Worm (Caenorhabditis elegans) whole organism, L4 larva: ENCODE results near the gene F41H10.3.
A peak's percentile ranks its signal among the peaks of the same experiment; 100 is the strongest.

Experiments used
- F10B5.3 ChIP-seq: sonication (generic microtip); optimal IDR thresholded peaks from 2 replicates; lab custom pipeline; 2016; ENCODE audit warnings: mild to moderate bottlenecking, missing genetic modification characterization, missing compliant biosample characterization
- F37D6.2 ChIP-seq: sonication (generic microtip); optimal IDR thresholded peaks from 2 replicates; lab custom pipeline; 2016; ENCODE audit warnings: mild to moderate bottlenecking, missing genetic modification characterization, missing compliant biosample characterization
- F49E8.2 ChIP-seq: sonication (generic microtip); optimal IDR thresholded peaks from 2 replicates; lab custom pipeline; 2016; ENCODE audit warnings: missing compliant biosample characterization, mild to moderate bottlenecking, missing genetic modification characterization, borderline replicate concordance
- T20F7.1 ChIP-seq: fragments of 200-800 bp; sonication (Bioruptor generic); optimal IDR thresholded peaks from 2 replicates; lab custom pipeline; 2018; ENCODE audit warnings: mild to moderate bottlenecking, missing genetic modification characterization, missing compliant biosample characterization
- Y105C5A.15 ChIP-seq: fragments of 200-800 bp; sonication (Bioruptor generic); IDR thresholded peaks from 2 replicates; pipeline ENCODE4 v1.3.6; 2022; ENCODE audit warnings: missing genetic modification characterization, missing compliant biosample characterization
- Y75B8A.6 ChIP-seq: fragments of 200-800 bp; sonication (Bioruptor generic); IDR thresholded peaks from 2 replicates; pipeline ENCODE4 v1.3.6; 2022; ENCODE audit warnings: missing genetic modification reagents, missing genetic modification characterization, missing compliant biosample characterization
- ZK337.2 ChIP-seq: fragments of 200-800 bp; sonication (Bioruptor generic); IDR thresholded peaks from 2 replicates; pipeline ENCODE4 v1.3.6; 2022; ENCODE audit warnings: missing genetic modification reagents, missing genetic modification characterization, missing compliant biosample characterization
- aly-2 ChIP-seq: sonication (generic microtip); optimal IDR thresholded peaks from 2 replicates; lab custom pipeline; 2018; ENCODE audit warnings: missing biosample characterization, missing genetic modification characterization
- ama-1 ChIP-seq: fragments of 150-350 bp; optimal IDR thresholded peaks from 2 replicates; lab custom pipeline; 2014; ENCODE audit warnings: inconsistent platforms, mixed read lengths
- ceh-28 ChIP-seq: fragments of 150-350 bp; optimal IDR thresholded peaks from 2 replicates; lab custom pipeline; 2014; ENCODE audit warnings: missing biosample characterization, missing genetic modification reagents, missing genetic modification characterization
- ceh-32 ChIP-seq: sonication (generic microtip); optimal IDR thresholded peaks from 2 replicates; lab custom pipeline; 2016; ENCODE audit warnings: mild to moderate bottlenecking, missing genetic modification characterization, missing compliant biosample characterization; ENCODE audit not compliant: poor library complexity
- ceh-44 ChIP-seq: fragments of 200-800 bp; sonication (Bioruptor generic); IDR thresholded peaks from 2 replicates; pipeline ENCODE4 v1.3.6; 2022; ENCODE audit warnings: missing genetic modification reagents, missing genetic modification characterization, missing compliant biosample characterization
- ceh-62 ChIP-seq: sonication (generic microtip); optimal IDR thresholded peaks from 2 replicates; lab custom pipeline; 2017; ENCODE audit warnings: missing biosample characterization, missing genetic modification characterization
- ctbp-1 ChIP-seq: fragments of 200-800 bp; sonication (Bioruptor generic); IDR thresholded peaks from 2 replicates; pipeline ENCODE4 v1.3.6; 2022; ENCODE audit warnings: missing genetic modification reagents, missing genetic modification characterization, missing compliant biosample characterization
- daf-16 ChIP-seq, 3 experiments: sonication (generic microtip); optimal IDR thresholded peaks; 2 replicates each; lab custom pipeline; 2016 to 2017; ENCODE audit warnings: missing genetic modification characterization in 3 of 3, missing genetic modification reagents in 3 of 3, mild to moderate bottlenecking in 2 of 3, missing compliant biosample characterization in 2 of 3, missing biosample characterization in 1 of 3, moderate library complexity in 1 of 3
- dmd-6 ChIP-seq: fragments of 200-800 bp; sonication (Bioruptor generic); IDR thresholded peaks from 2 replicates; pipeline ENCODE4 v1.3.6; 2022; ENCODE audit warnings: missing genetic modification reagents, missing genetic modification characterization, missing compliant biosample characterization
- dpl-1 ChIP-seq: fragments of 150-350 bp; optimal IDR thresholded peaks from 2 replicates; lab custom pipeline; 2014; ENCODE audit warnings: missing biosample characterization, missing genetic modification reagents, missing genetic modification characterization
- duxl-1 ChIP-seq: sonication (generic microtip); optimal IDR thresholded peaks from 2 replicates; lab custom pipeline; 2016; ENCODE audit warnings: mild to moderate bottlenecking, missing genetic modification characterization, moderate library complexity, missing compliant biosample characterization; ENCODE audit not compliant: poor library complexity
- dve-1 ChIP-seq: sonication (generic microtip); optimal IDR thresholded peaks from 2 replicates; lab custom pipeline; 2017; ENCODE audit warnings: antibody characterized with exemption, mild to moderate bottlenecking, missing genetic modification characterization, missing compliant biosample characterization; ENCODE audit not compliant: insufficient read depth
- fkh-10 ChIP-seq: fragments of 150-350 bp; optimal IDR thresholded peaks from 2 replicates; lab custom pipeline; 2014; ENCODE audit warnings: missing biosample characterization, missing genetic modification reagents, missing genetic modification characterization
- gei-8 ChIP-seq: fragments of 200-800 bp; sonication (Bioruptor generic); optimal IDR thresholded peaks from 2 replicates; lab custom pipeline; 2018; ENCODE audit warnings: mild to moderate bottlenecking, missing genetic modification characterization, missing compliant biosample characterization
- hif-1 ChIP-seq, 2 experiments: sonication (generic microtip); optimal IDR thresholded peaks; 2 replicates each; lab custom pipeline; 2016 to 2017; ENCODE audit warnings: missing compliant biosample characterization in 2 of 2, missing genetic modification characterization in 2 of 2, missing genetic modification reagents in 2 of 2, missing genotype in 2 of 2, mild to moderate bottlenecking in 1 of 2
- hlh-11 ChIP-seq: fragments of 200-800 bp; sonication (Bioruptor generic); optimal IDR thresholded peaks from 2 replicates; lab custom pipeline; 2018; ENCODE audit warnings: mild to moderate bottlenecking, missing genetic modification characterization, missing compliant biosample characterization
- hlh-30 ChIP-seq: sonication (generic microtip); optimal IDR thresholded peaks from 2 replicates; lab custom pipeline; 2017; ENCODE audit warnings: antibody characterized with exemption, mild to moderate bottlenecking, missing genetic modification characterization, missing compliant biosample characterization; ENCODE audit not compliant: insufficient read depth
- hmg-1.1 ChIP-seq: fragments of 200-800 bp; sonication (Bioruptor generic); IDR thresholded peaks from 2 replicates; pipeline ENCODE4 v1.3.6; 2022; ENCODE audit warnings: missing genetic modification reagents, missing genetic modification characterization, missing compliant biosample characterization
- lin-1 ChIP-seq: fragments of 200-800 bp; sonication (Bioruptor generic); IDR thresholded peaks from 2 replicates; pipeline ENCODE4 v1.3.6; 2022; ENCODE audit warnings: missing genetic modification reagents, missing genetic modification characterization, missing compliant biosample characterization
- lin-13 ChIP-seq: fragments of 150-350 bp; optimal IDR thresholded peaks from 2 replicates; lab custom pipeline; 2014; ENCODE audit warnings: missing biosample characterization, missing genetic modification reagents, missing genetic modification characterization
- lin-29 ChIP-seq: fragments of 200-800 bp; sonication (Bioruptor generic); IDR thresholded peaks from 2 replicates; pipeline ENCODE4 v1.3.6; 2022; ENCODE audit warnings: missing genetic modification reagents, missing genetic modification characterization, missing compliant biosample characterization
- lin-38 ChIP-seq: fragments of 200-800 bp; sonication (Bioruptor generic); IDR thresholded peaks from 2 replicates; pipeline ENCODE4 v1.3.6; 2022; ENCODE audit warnings: missing genetic modification reagents, missing genetic modification characterization, missing compliant biosample characterization
- lin-39 ChIP-seq: fragments of 150-350 bp; optimal IDR thresholded peaks from 2 replicates; lab custom pipeline; 2014; ENCODE audit warnings: missing biosample characterization, missing genetic modification reagents, missing genetic modification characterization
- lsy-2 ChIP-seq, 2 experiments: fragments of 150-350 bp in 1 of 2; sonication (generic microtip) in 1 of 2; optimal IDR thresholded peaks; 2 replicates each; lab custom pipeline; 2014 to 2017; ENCODE audit warnings: missing biosample characterization in 2 of 2, missing genetic modification characterization in 2 of 2
- madf-5 ChIP-seq, 2 experiments: fragments of 200-800 bp; sonication (Bioruptor generic); IDR thresholded peaks; 2 replicates each; pipeline ENCODE4 v1.3.6; 2022; ENCODE audit warnings: missing compliant biosample characterization in 2 of 2, missing genetic modification characterization in 2 of 2
- mdt-29 ChIP-seq: fragments of 200-800 bp; sonication (Bioruptor generic); IDR thresholded peaks from 2 replicates; pipeline ENCODE4 v1.3.6; 2022; ENCODE audit warnings: missing genetic modification reagents, missing genetic modification characterization, missing compliant biosample characterization
- mep-1 ChIP-seq: fragments of 150-350 bp; sonication (generic microtip); optimal IDR thresholded peaks from 3 replicates; lab custom pipeline; 2014; ENCODE audit warnings: missing biosample characterization, missing genetic modification characterization
- mes-2 ChIP-seq: sonication (generic microtip); optimal IDR thresholded peaks from 2 replicates; lab custom pipeline; 2016; ENCODE audit warnings: missing genotype, mild to moderate bottlenecking, missing genetic modification characterization, missing compliant biosample characterization; ENCODE audit not compliant: poor library complexity, severe bottlenecking
- nhr-102 ChIP-seq: sonication (generic microtip); optimal IDR thresholded peaks from 2 replicates; lab custom pipeline; 2016; ENCODE audit warnings: mild to moderate bottlenecking, missing genetic modification characterization, moderate library complexity, missing compliant biosample characterization
- nhr-111 ChIP-seq: fragments of 200-800 bp; sonication (Bioruptor generic); optimal IDR thresholded peaks from 2 replicates; lab custom pipeline; 2018; ENCODE audit warnings: mild to moderate bottlenecking, missing genetic modification characterization, missing compliant biosample characterization
- nhr-28 ChIP-seq: fragments of 150-350 bp; optimal IDR thresholded peaks from 2 replicates; lab custom pipeline; 2014; ENCODE audit warnings: missing biosample characterization, missing genetic modification characterization
- nhr-48 ChIP-seq: sonication (generic microtip); optimal IDR thresholded peaks from 2 replicates; lab custom pipeline; 2016; ENCODE audit warnings: mild to moderate bottlenecking, missing genetic modification characterization, missing compliant biosample characterization
- nhr-6 ChIP-seq: fragments of 150-350 bp; optimal IDR thresholded peaks from 2 replicates; lab custom pipeline; 2014; ENCODE audit warnings: missing biosample characterization, missing genetic modification characterization
- nhr-77 ChIP-seq: fragments of 150-350 bp; optimal IDR thresholded peaks from 2 replicates; lab custom pipeline; 2014; ENCODE audit warnings: missing biosample characterization, missing genetic modification characterization
- pha-4 ChIP-seq, 2 experiments: fragments of 150-350 bp in 1 of 2; fragments of 200-800 bp in 1 of 2; sonication (Bioruptor generic) in 1 of 2; IDR thresholded peaks in 1 of 2; optimal IDR thresholded peaks in 1 of 2; 2 replicates each; pipeline versions ENCODE4 v1.3.6 to Lab custom; 2014 to 2022; ENCODE audit warnings: missing genetic modification characterization in 2 of 2, missing genetic modification reagents in 2 of 2, missing biosample characterization in 1 of 2, missing compliant biosample characterization in 1 of 2
- php-3 ChIP-seq: fragments of 200-800 bp; sonication (Bioruptor generic); IDR thresholded peaks from 2 replicates; pipeline ENCODE4 v1.3.6; 2022; ENCODE audit warnings: missing genetic modification reagents, missing genetic modification characterization, missing compliant biosample characterization
- pqm-1 ChIP-seq: sonication (generic microtip); optimal IDR thresholded peaks from 2 replicates; lab custom pipeline; 2017; ENCODE audit warnings: missing biosample characterization, missing genetic modification characterization
- saeg-2 ChIP-seq: fragments of 200-800 bp; sonication (Bioruptor generic); IDR thresholded peaks from 2 replicates; pipeline ENCODE4 v1.3.6; 2022; ENCODE audit warnings: missing genetic modification reagents, missing genetic modification characterization, missing compliant biosample characterization
- spr-1 ChIP-seq: sonication (generic microtip); optimal IDR thresholded peaks from 2 replicates; lab custom pipeline; 2016; ENCODE audit warnings: mild to moderate bottlenecking, missing genetic modification characterization, missing compliant biosample characterization
- spr-3 ChIP-seq: fragments of 200-800 bp; sonication (Bioruptor generic); optimal IDR thresholded peaks from 2 replicates; lab custom pipeline; 2018; ENCODE audit warnings: mild to moderate bottlenecking, missing genetic modification characterization, missing compliant biosample characterization

Gene F41H10.3

DNA sequence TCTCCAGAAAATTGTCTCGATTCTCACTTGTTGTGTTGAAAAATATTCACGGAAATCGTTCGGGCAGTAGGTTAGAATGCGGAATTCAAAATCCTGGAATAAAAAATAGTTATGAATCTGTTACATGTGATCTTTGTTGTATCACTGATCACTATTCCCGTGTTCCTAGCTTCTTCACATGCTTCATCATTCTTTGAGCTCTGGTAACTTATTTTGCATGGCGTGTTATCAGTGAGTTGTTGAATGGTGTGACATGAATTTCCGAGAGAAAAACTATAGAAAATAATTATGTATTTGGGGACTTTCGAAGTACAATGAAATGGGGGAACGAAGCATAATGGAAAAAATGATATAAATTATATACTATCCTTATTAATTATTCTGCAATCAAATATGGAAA, 24.0 kb downstream of the F41H10.3 start:
- peak; percentile 56 for TF ChIP-seq dmd-6 (GFP tag; lab: Robert Waterston, UW)
- TF ChIP-seq mdt-29 (GFP tag; lab: Robert Waterston, UW): peak; percentile 63
- no peak for TF ChIP-seq hmg-1.1
- peak; percentile 39 for TF ChIP-seq hlh-11 (tag; lab: Kevin White, UChicago)
- TF ChIP-seq nhr-48 (tag; lab: Kevin White, UChicago): no peak
- TF ChIP-seq pha-4 (GFP tag; IDR thresholded peaks at IDR 0.05; lab: Robert Waterston, UW): 0 out of 2 replicates have a peak, but pooled peaks have one; percentile 17
- no peak for TF ChIP-seq pha-4 (tag; optimal IDR thresholded peaks at IDR 0.05; lab: Kevin White, UChicago)
- TF ChIP-seq ceh-44 (GFP tag; lab: Robert Waterston, UW): no peak
- TF ChIP-seq mes-2 (tag; lab: Kevin White, UChicago): peak; percentile 16
- no peak for TF ChIP-seq gei-8 (GFP tag; lab: Kevin White, UChicago)
- TF ChIP-seq lin-39 (tag; lab: Kevin White, UChicago): no peak
- no peak for TF ChIP-seq fkh-10 (GFP tag; lab: Kevin White, UChicago)
- TF ChIP-seq ama-1 (lab: Kevin White, UChicago): peak; percentile 53
- TF ChIP-seq pqm-1 (tag; lab: Kevin White, UChicago): peak; percentile 22
- TF ChIP-seq lin-38: peak; percentile 34; the same call in 1 of the 2 replicates
- TF ChIP-seq nhr-28 (tag; lab: Kevin White, UChicago): peak; percentile 39
- TF ChIP-seq nhr-6 (tag; lab: Kevin White, UChicago): no peak
- TF ChIP-seq hif-1 (tag; optimal IDR thresholded peaks at IDR 0.05; lab: Kevin White, UChicago): no peak
- TF ChIP-seq nhr-77 (tag; lab: Kevin White, UChicago): peak; percentile 22
- TF ChIP-seq saeg-2 (GFP tag; lab: Robert Waterston, UW): no peak
- peak; percentile 62 for TF ChIP-seq hlh-30 (tag; lab: Kevin White, UChicago)
- no peak for TF ChIP-seq ceh-62 (tag; lab: Kevin White, UChicago)
- TF ChIP-seq Y75B8A.6 (GFP tag; lab: Robert Waterston, UW): no peak
- peak; percentile 31 for TF ChIP-seq duxl-1
- TF ChIP-seq mep-1 (tag; lab: Kevin White, UChicago): peak; percentile 21
- no peak for TF ChIP-seq ceh-32
- TF ChIP-seq lsy-2 (tag; optimal IDR thresholded peaks at IDR 0.05; lab: Kevin White, UChicago): no peak
- no peak for TF ChIP-seq lin-1 (GFP tag; lab: Robert Waterston, UW)
- TF ChIP-seq daf-16 (GFP tag; optimal IDR thresholded peaks at IDR 0.05; lab: Kevin White, UChicago): no peak
- peak; percentile 76 for TF ChIP-seq daf-16 (tag; optimal IDR thresholded peaks at IDR 0.05; lab: Kevin White, UChicago)
- TF ChIP-seq dve-1 (tag; lab: Kevin White, UChicago): peak; percentile 71
- TF ChIP-seq ZK337.2 (GFP tag; lab: Robert Waterston, UW): no peak
- no peak for TF ChIP-seq aly-2 (tag; lab: Kevin White, UChicago)
- no peak for TF ChIP-seq spr-1

DNA sequence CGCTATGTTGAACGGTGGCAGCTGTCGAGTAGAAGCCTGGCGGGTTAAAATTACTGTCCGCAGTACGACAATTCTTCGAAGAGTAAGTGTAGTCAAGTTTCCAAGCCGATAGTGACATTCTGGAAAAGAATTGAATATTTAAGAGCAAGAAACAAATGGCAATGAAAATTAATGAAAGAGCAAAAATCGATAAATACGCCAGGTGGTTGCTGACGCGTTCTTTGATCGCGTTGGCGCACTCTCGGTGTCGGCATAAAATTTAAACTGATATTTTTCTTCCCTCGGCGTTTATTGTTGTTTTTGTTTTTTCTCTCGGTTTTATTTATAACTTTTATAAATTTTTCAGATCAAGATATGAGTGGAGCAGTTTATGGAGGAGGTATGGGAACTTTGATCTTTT, 25.1 kb downstream of the F41H10.3 start, which contains the start of the genes perm-3 and swsn-6:
Gene perm-3, minus strand, starts transcription at position 118 of the 400 bp plus-strand sequence.
Gene swsn-6, plus strand, starts transcription at position 347 of the 400 bp plus-strand sequence.
- TF ChIP-seq T20F7.1 (GFP tag; lab: Kevin White, UChicago) (peak; percentile 41), lin-13 (GFP tag; lab: Kevin White, UChicago) (peak; percentile 63), F37D6.2 (tag; lab: Kevin White, UChicago) (peak; percentile 70), gei-8 (GFP tag; lab: Kevin White, UChicago) (no peak), nhr-48 (tag; lab: Kevin White, UChicago) (peak; percentile 25), lin-29 (GFP tag; lab: Robert Waterston, UW) (no peak), Y105C5A.15 (GFP tag; lab: Robert Waterston, UW) (no peak), lsy-2 (tag; optimal IDR thresholded peaks at IDR 0.05; lab: Kevin White, UChicago) (peak; percentile 24 to 89), mes-2 (tag; lab: Kevin White, UChicago) (peak; percentile 90), dve-1 (tag; lab: Kevin White, UChicago) (peak; percentile 62), nhr-102 (tag; lab: Kevin White, UChicago) (peak; percentile 76), F10B5.3 (tag; lab: Kevin White, UChicago) (peak; percentile 47), pqm-1 (tag; lab: Kevin White, UChicago) (no peak), nhr-28 (tag; lab: Kevin White, UChicago) (peak; percentile 28), dpl-1 (GFP tag; lab: Kevin White, UChicago) (peak; percentile 86), ceh-28 (tag; lab: Kevin White, UChicago) (peak; percentile 44), spr-3 (GFP tag; lab: Kevin White, UChicago) (no peak), php-3 (GFP tag; lab: Robert Waterston, UW) (0 out of 2 replicates have a peak, but pooled peaks have one; percentile 45), nhr-111 (GFP tag; lab: Kevin White, UChicago) (no peak), ceh-32 (no peak), F49E8.2 (no peak), madf-5 (GFP tag; IDR thresholded peaks at IDR 0.05; lab: Robert Waterston, UW) (no peak), ctbp-1 (no peak)
